Worm (Caenorhabditis elegans): ENCODE measurements around the gene npp-18.

The npp-18 gene

DNA sequence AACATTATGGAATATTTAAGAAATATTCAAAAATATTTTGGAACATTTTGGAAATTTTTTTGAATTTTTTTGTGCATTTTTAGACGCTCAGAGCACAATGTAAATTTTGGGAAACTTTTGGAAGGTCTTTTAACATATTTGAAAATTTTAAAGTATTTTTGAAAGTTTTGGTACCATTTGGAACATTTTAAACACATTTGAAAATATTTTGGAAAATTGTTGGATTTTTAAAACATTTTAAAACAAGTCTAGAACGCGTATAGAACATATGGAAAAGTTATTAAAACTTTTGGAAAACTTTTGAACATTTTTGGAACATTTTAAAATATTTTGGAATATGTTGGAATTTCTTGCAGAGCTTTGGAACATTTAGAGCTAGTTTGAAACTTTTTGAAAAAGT is 37.1 kb downstream of the npp-18 start, which contains the start of gene sdz-20:
Gene sdz-20 (plus strand): TSS at position 301 of the 400 bp plus-strand sequence.
- TF ChIP-seq sea-1 (GFP tag; conservative IDR thresholded peaks at IDR 0.05) (no peak), ceh-13 (GFP tag; optimal IDR thresholded peaks at IDR 0.05) (no peak), aly-1 (tag; optimal IDR thresholded peaks at IDR 0.05) (no peak), hnd-1 (tag; optimal IDR thresholded peaks at IDR 0.05) (no peak), ceh-36 (tag; optimal IDR thresholded peaks at IDR 0.05) (no peak), ama-1 (optimal IDR thresholded peaks at IDR 0.05) (no peak), pes-1 (GFP tag; IDR thresholded peaks at IDR 0.05) (no peak), ets-7 (tag; optimal IDR thresholded peaks at IDR 0.05) (no peak), B0310.2 (tag; optimal IDR thresholded peaks at IDR 0.05) (no peak)

DNA sequence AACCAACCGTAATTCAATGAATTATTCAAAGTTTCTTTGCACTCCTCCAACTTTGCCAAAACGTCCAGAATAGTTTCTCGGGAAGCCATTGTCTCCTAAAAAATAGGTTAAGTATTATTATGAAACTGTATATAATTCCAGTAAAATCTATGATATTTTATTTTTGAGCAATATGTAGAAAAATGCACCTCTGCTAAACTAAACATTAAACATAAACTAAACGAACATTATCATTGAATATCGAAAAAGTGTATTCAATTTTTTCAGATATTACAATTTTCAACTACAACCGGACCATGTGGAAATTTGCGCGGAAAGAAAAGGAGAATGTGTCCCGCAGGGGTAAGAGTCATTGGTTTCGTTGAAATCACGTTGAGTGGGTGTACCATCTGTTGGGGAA is 43.0 kb downstream of the npp-18 start, which contains the start of gene F53A2.3:
Gene F53A2.3 (minus strand): TSS at position 101 of the 400 bp plus-strand sequence.
- TF ChIP-seq flt-1 (GFP tag; IDR thresholded peaks at IDR 0.05): no peak
- TF ChIP-seq hnd-1 (tag; optimal IDR thresholded peaks at IDR 0.05): no peak
- no peak for TF ChIP-seq ama-1 (optimal IDR thresholded peaks at IDR 0.05)
- no peak for TF ChIP-seq pes-1 (GFP tag; IDR thresholded peaks at IDR 0.05)
- TF ChIP-seq sea-1 (GFP tag; conservative IDR thresholded peaks at IDR 0.05): no peak
- TF ChIP-seq tbx-11 (GFP tag; IDR thresholded peaks at IDR 0.05): no peak
- no peak for TF ChIP-seq tbx-37 (GFP tag; conservative IDR thresholded peaks at IDR 0.05)
- no peak for TF ChIP-seq hmbx-1 (tag; optimal IDR thresholded peaks at IDR 0.05)
- no peak for TF ChIP-seq B0310.2 (tag; optimal IDR thresholded peaks at IDR 0.05)

- TF ChIP-seq hmbx-1 (tag; optimal IDR thresholded peaks at IDR 0.05): no peak
- TF ChIP-seq flt-1 (GFP tag; IDR thresholded peaks at IDR 0.05): no peak
- no peak for TF ChIP-seq B0310.2 (tag; optimal IDR thresholded peaks at IDR 0.05)
These were observed 44.0 kb downstream of the npp-18 start for ce11 chrIII:13340504-13341274.

DNA sequence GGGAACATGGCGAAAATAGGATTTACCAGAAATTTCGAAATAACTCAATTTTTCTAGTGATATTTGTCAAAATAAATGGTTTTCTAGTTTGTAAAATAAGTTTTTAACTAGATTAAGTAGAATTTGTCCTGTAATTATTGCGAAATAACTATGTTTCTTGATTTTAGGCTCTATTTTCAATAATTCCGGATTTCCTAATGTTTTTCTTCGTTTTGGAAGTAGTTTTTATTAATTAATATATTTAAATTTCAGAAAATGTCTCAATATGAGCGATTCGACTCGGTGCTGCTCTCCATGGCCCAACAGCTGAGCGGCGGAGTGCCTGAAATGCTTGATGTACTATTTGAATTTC is 44.6 kb downstream of the npp-18 start, which contains the start of gene nud-1:
Gene nud-1 (plus strand): TSS at position 253 of the 352 bp plus-strand sequence.
- TF ChIP-seq tra-4 (tag; optimal IDR thresholded peaks at IDR 0.05): no peak
- TF ChIP-seq hmg-4 (GFP tag; optimal IDR thresholded peaks at IDR 0.05): no peak
- TF ChIP-seq ets-7 (tag; optimal IDR thresholded peaks at IDR 0.05): no peak
- TF ChIP-seq pes-1 (GFP tag; IDR thresholded peaks at IDR 0.05): no peak
- TF ChIP-seq aly-1 (tag; optimal IDR thresholded peaks at IDR 0.05): no peak
- TF ChIP-seq sea-1 (GFP tag; conservative IDR thresholded peaks at IDR 0.05): no peak
- no peak for TF ChIP-seq F13C5.2 (tag; optimal IDR thresholded peaks at IDR 0.05)
- no peak for TF ChIP-seq tbx-37 (GFP tag; conservative IDR thresholded peaks at IDR 0.05)
- TF ChIP-seq tbx-11 (GFP tag; IDR thresholded peaks at IDR 0.05): no peak
- no peak for TF ChIP-seq flt-1 (GFP tag; IDR thresholded peaks at IDR 0.05)
- no peak for TF ChIP-seq ama-1 (optimal IDR thresholded peaks at IDR 0.05)
- TF ChIP-seq scrt-1 (GFP tag; IDR thresholded peaks at IDR 0.05): no peak

ce11 chrIII:13342079-13342734 is 45.6 kb downstream of the npp-18 start, which contains the start of gene dro-1:
dro-1 (plus strand) TSS chrIII:13342684.
- TF ChIP-seq sea-1 (GFP tag; conservative IDR thresholded peaks at IDR 0.05): no peak

ce11 chrIII:13343117-13343516 is 46.5 kb downstream of the npp-18 start, which contains the start of gene ife-1:
ife-1 (plus strand) TSS chrIII:13343417.
- TF ChIP-seq ets-7 (tag; optimal IDR thresholded peaks at IDR 0.05) (no peak), hnd-1 (tag; optimal IDR thresholded peaks at IDR 0.05) (no peak), flt-1 (GFP tag; IDR thresholded peaks at IDR 0.05) (no peak), scrt-1 (GFP tag; IDR thresholded peaks at IDR 0.05) (no peak), tbx-37 (GFP tag; conservative IDR thresholded peaks at IDR 0.05) (no peak), tbx-11 (GFP tag; IDR thresholded peaks at IDR 0.05) (no peak), tra-4 (tag; optimal IDR thresholded peaks at IDR 0.05) (no peak), sea-1 (GFP tag; conservative IDR thresholded peaks at IDR 0.05) (no peak), ama-1 (optimal IDR thresholded peaks at IDR 0.05) (no peak)

- no peak for TF ChIP-seq scrt-1 (GFP tag; IDR thresholded peaks at IDR 0.05)
- no peak for TF ChIP-seq hmg-4 (GFP tag; optimal IDR thresholded peaks at IDR 0.05)
- TF ChIP-seq F13C5.2 (tag; optimal IDR thresholded peaks at IDR 0.05): no peak
- TF ChIP-seq tbx-37 (GFP tag; conservative IDR thresholded peaks at IDR 0.05): no peak
- no peak for TF ChIP-seq hmbx-1 (tag; optimal IDR thresholded peaks at IDR 0.05)
- TF ChIP-seq ets-7 (tag; optimal IDR thresholded peaks at IDR 0.05): no peak
- no peak for TF ChIP-seq B0310.2 (tag; optimal IDR thresholded peaks at IDR 0.05)
- TF ChIP-seq ceh-36 (tag; optimal IDR thresholded peaks at IDR 0.05): no peak
These were observed 47.0 kb downstream of the npp-18 start for ce11 chrIII:13343562-13344139.

DNA sequence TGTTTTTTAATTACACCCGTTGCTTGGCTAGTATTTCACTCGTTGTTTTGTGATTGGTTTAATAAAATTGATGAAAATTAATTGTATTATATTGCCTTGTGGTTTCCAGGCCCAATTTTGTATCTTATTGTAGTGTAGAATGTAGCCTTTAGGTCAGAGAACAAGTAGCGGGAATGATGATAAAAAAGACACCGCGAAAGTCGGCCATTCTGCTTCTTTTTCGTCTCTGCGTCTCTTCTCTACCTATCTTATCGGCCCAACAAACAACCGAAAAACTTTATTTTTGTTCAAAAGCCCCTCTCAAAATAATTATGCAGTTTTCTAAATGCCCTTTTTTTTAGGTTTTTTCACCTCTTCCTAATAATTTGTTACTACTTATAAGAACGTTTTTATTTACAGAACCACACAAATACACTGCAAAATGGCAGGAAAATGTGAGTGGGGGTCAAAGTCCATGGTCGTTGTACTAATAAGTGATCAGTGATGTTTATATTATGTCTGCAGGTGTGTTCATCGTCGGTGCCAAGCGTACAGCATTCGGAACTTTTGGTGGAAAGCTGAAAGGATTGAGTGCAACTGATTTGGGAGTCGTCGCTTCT is 48.0 kb downstream of the npp-18 start, which contains the start of gene acaa-2:
Gene acaa-2 (plus strand): TSS at position 400 of the 599 bp plus-strand sequence.
- TF ChIP-seq ceh-13 (GFP tag; optimal IDR thresholded peaks at IDR 0.05) (no peak), sea-1 (GFP tag; conservative IDR thresholded peaks at IDR 0.05) (no peak), hmg-4 (GFP tag; optimal IDR thresholded peaks at IDR 0.05) (no peak), pes-1 (GFP tag; IDR thresholded peaks at IDR 0.05) (no peak), tra-4 (tag; optimal IDR thresholded peaks at IDR 0.05) (no peak), flt-1 (GFP tag; IDR thresholded peaks at IDR 0.05) (no peak)
